Worm (Caenorhabditis elegans) whole organism, L4 larva: ENCODE data around the gene F40F8.11.
A peak's percentile ranks its signal among the peaks of the same experiment; 100 is the strongest.

Source experiments
- ama-1 ChIP-seq: fragments of 150-350 bp; optimal IDR thresholded peaks from 2 replicates; lab custom pipeline; 2014; ENCODE audit warnings: inconsistent platforms, mixed read lengths
- daf-12 ChIP-seq: fragments of 150-350 bp; optimal IDR thresholded peaks from 2 replicates; lab custom pipeline; 2014; ENCODE audit warnings: missing biosample characterization, missing genetic modification reagents, missing genetic modification characterization
- dmd-6 ChIP-seq: fragments of 200-800 bp; sonication (Bioruptor generic); IDR thresholded peaks from 2 replicates; pipeline ENCODE4 v1.3.6; 2022; ENCODE audit warnings: missing genetic modification reagents, missing genetic modification characterization, missing compliant biosample characterization
- egl-27 ChIP-seq: sonication (generic microtip); optimal IDR thresholded peaks from 3 replicates; lab custom pipeline; 2017; ENCODE audit warnings: missing biosample characterization, missing genetic modification reagents, missing genetic modification characterization
- egl-43 ChIP-seq: fragments of 200-800 bp; sonication (Bioruptor generic); IDR thresholded peaks from 2 replicates; pipeline ENCODE4 v1.3.6; 2022; ENCODE audit warnings: missing genetic modification reagents, missing genetic modification characterization, missing compliant biosample characterization
- hif-1 ChIP-seq, 2 experiments: sonication (generic microtip); optimal IDR thresholded peaks; 2 replicates each; lab custom pipeline; 2016 to 2017; ENCODE audit warnings: missing compliant biosample characterization in 2 of 2, missing genetic modification characterization in 2 of 2, missing genetic modification reagents in 2 of 2, missing genotype in 2 of 2, mild to moderate bottlenecking in 1 of 2
- hlh-30 ChIP-seq: sonication (generic microtip); optimal IDR thresholded peaks from 2 replicates; lab custom pipeline; 2017; ENCODE audit warnings: antibody characterized with exemption, mild to moderate bottlenecking, missing genetic modification characterization, missing compliant biosample characterization; ENCODE audit not compliant: insufficient read depth
- hmg-1.1 ChIP-seq: fragments of 200-800 bp; sonication (Bioruptor generic); IDR thresholded peaks from 2 replicates; pipeline ENCODE4 v1.3.6; 2022; ENCODE audit warnings: missing genetic modification reagents, missing genetic modification characterization, missing compliant biosample characterization
- lim-7 ChIP-seq: fragments of 200-800 bp; sonication (Bioruptor generic); IDR thresholded peaks from 2 replicates; pipeline ENCODE4 v1.3.6; 2022; ENCODE audit warnings: missing genetic modification characterization, missing compliant biosample characterization
- madf-9 ChIP-seq: fragments of 200-800 bp; sonication (Bioruptor generic); conservative IDR thresholded peaks from 2 replicates; pipeline ENCODE4 v1.3.6; 2022; ENCODE audit warnings: missing genetic modification reagents, missing genetic modification characterization, missing compliant biosample characterization
- mes-2 ChIP-seq: sonication (generic microtip); optimal IDR thresholded peaks from 2 replicates; lab custom pipeline; 2016; ENCODE audit warnings: missing genotype, mild to moderate bottlenecking, missing genetic modification characterization, missing compliant biosample characterization; ENCODE audit not compliant: poor library complexity, severe bottlenecking
- nhr-237 ChIP-seq: sonication (generic microtip); optimal IDR thresholded peaks from 2 replicates; lab custom pipeline; 2017; ENCODE audit warnings: missing biosample characterization, missing genetic modification characterization
- unc-130 ChIP-seq: sonication (generic microtip); optimal IDR thresholded peaks from 2 replicates; lab custom pipeline; 2016; ENCODE audit warnings: missing genetic modification reagents, missing genetic modification characterization, missing compliant biosample characterization
- unc-39 ChIP-seq: sonication (generic microtip); optimal IDR thresholded peaks from 2 replicates; lab custom pipeline; 2017; ENCODE audit warnings: missing biosample characterization, missing genetic modification characterization

DNA sequence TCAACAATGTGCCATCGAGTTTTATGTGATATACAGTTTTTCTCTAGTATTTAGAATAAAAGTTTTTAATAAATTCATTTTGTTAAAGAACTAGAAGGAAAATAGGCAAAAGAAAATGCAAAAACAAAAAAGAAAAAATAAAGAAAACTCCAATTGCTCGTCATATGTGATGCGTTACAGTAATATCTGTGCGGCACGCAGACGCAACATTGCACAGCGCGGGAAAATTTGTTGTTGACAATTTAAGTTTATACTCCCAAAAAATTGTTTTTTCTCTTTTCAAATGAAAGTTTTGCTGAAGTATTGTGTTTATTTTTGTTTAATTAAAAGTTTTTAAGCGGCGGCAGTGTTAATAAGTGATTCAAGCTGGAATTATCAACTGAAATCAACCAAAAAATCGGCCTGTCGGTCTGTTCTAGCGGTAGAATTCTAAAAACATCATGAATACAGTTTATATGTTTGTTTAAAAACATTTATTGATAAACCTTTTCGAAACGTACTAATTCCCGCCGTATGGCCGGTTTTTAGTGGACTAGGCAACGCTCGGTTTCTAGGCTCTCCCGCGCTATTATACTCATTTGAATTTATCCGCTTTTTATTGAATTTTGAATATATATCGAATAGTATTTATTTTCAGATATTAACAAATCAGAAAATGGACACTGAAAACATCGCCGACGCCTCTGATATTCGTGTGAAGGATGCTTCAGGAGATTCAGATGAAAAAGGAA, 26.2 kb downstream of the F40F8.11 start, which contains the start of gene nasp-1:
- TF ChIP-seq nhr-237 (tag; lab: Kevin White, UChicago) (no peak), madf-9 (GFP tag; lab: Robert Waterston, UW) (no peak), egl-27 (tag; lab: Kevin White, UChicago) (no peak), daf-12 (tag; lab: Kevin White, UChicago) (no peak), egl-43 (no peak), unc-39 (no peak), hif-1 (tag; optimal IDR thresholded peaks at IDR 0.05; lab: Kevin White, UChicago) (no peak), lim-7 (no peak), hmg-1.1 (GFP tag; lab: Robert Waterston, UW) (no peak), unc-130 (GFP tag; lab: Kevin White, UChicago) (peak; percentile 18), mes-2 (tag; lab: Kevin White, UChicago) (peak; percentile 86), dmd-6 (GFP tag; lab: Robert Waterston, UW) (no peak), hlh-30 (tag; lab: Kevin White, UChicago) (no peak), ama-1 (lab: Kevin White, UChicago) (no peak)
